Worm (Caenorhabditis elegans) whole organism, early embryonic: ENCODE measurements around the gene hsp-75.

Experiments
- B0310.2 ChIP-seq: sonication (generic microtip); optimal IDR thresholded peaks from 2 replicates; lab custom pipeline; 2016; ENCODE audit warnings: mild to moderate bottlenecking, missing genetic modification characterization, missing compliant biosample characterization
- F13C5.2 ChIP-seq: sonication (generic microtip); optimal IDR thresholded peaks from 2 replicates; lab custom pipeline; 2017; ENCODE audit warnings: mild to moderate bottlenecking, missing genetic modification characterization, inconsistent platforms, missing compliant biosample characterization

DNA sequence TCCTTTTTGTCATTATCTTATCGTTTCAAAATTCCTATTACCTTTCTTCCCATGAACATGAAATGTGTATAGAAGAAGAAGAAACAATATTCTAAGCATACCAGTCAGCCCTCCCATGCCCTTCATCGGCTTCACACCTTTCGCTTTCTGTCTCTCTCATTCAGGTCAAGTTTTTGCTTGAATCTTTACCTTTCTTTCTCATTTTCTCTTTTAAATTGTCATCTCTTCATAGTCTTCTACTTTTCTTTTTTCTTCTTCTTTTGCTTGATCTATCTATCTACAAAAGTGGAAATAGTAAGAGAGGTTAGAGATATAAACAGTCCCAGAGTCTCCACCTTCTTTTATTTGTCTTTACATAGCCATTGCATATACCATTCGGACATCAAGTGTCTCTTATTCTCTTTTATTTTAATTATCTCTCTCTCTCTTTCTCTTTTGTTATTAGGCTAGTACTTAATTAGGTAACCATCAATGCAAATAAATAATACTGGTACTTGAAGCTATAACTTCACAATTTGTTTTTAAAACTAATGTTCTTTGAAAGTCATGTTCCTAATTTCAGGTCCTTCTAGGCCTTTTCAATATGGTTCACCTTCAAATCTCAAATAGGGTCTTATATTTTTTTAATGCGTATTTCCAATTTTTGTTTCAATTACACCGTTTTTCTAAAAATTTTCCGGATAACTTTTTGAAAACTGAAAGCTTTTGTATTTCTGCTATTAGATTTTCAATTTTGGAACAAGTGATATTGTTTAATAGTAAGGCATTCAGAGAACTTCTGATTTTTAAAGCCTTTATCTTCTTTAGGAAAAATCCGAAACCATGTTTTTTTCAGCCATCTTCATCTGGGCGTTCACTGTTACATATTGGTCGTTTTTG, 24.9 kb downstream of the hsp-75 start, which contains the start of gene dpy-31:
- no peak for TF ChIP-seq B0310.2 (tag; lab: Kevin White, UChicago)
- TF ChIP-seq F13C5.2 = no peak
